Fruit fly (Drosophila melanogaster) whole organism, embryonic: Measurements from ENCODE around the gene alpha-Est7.

Experiments
- ATbp ChIP-seq: fragments of 200-800 bp; sonication (Bioruptor generic); optimal IDR thresholded peaks from 2 replicates; lab custom pipeline; 2017; ENCODE audit warnings: missing biosample characterization, mild to moderate bottlenecking, missing genetic modification characterization, missing genetic modification reagents
- Bdp1 ChIP-seq: fragments of 200-800 bp; sonication (Bioruptor generic); optimal IDR thresholded peaks from 3 replicates; lab custom pipeline; 2016; ENCODE audit warnings: missing biosample characterization, missing genetic modification characterization
- CG10431 ChIP-seq: fragments of 200-800 bp; sonication (Bioruptor generic); optimal IDR thresholded peaks from 3 replicates; lab custom pipeline; 2018; ENCODE audit warnings: missing biosample characterization, mild to moderate bottlenecking, missing genetic modification characterization
- CG11398 ChIP-seq: fragments of 200-800 bp; sonication (Bioruptor generic); optimal IDR thresholded peaks from 2 replicates; lab custom pipeline; 2016; ENCODE audit warnings: missing biosample characterization, missing genetic modification characterization
- CG12769 ChIP-seq: fragments of 200-800 bp; sonication (Bioruptor generic); optimal IDR thresholded peaks from 2 replicates; lab custom pipeline; 2019; ENCODE audit warnings: missing biosample characterization, mild to moderate bottlenecking, missing genetic modification characterization, moderate library complexity
- CG13624 ChIP-seq: fragments of 200-800 bp; sonication (Bioruptor generic); optimal IDR thresholded peaks from 2 replicates; lab custom pipeline; 2016; ENCODE audit warnings: missing biosample characterization, missing genetic modification characterization
- CG14441 ChIP-seq: fragments of 200-800 bp; sonication (Bioruptor generic); IDR thresholded peaks from 2 replicates; pipeline ENCODE4 v1.3.6; 2022; ENCODE audit warnings: missing biosample characterization, missing genetic modification characterization
- CG15696 ChIP-seq: fragments of 200-800 bp; sonication (Bioruptor generic); optimal IDR thresholded peaks from 2 replicates; lab custom pipeline; 2019; ENCODE audit warnings: missing biosample characterization, mild to moderate bottlenecking, missing genetic modification characterization, moderate library complexity
- CG16779 ChIP-seq: fragments of 200-800 bp; sonication (Bioruptor generic); IDR thresholded peaks from 2 replicates; pipeline ENCODE4 v1.3.6; 2022; ENCODE audit warnings: missing biosample characterization, missing genetic modification characterization
- CG17186 ChIP-seq: fragments of 200-800 bp; sonication (Bioruptor generic); optimal IDR thresholded peaks from 3 replicates; lab custom pipeline; 2017; ENCODE audit warnings: missing biosample characterization, missing genetic modification reagents, missing genetic modification characterization
- CG32772 ChIP-seq: fragments of 200-800 bp; sonication (Bioruptor generic); IDR thresholded peaks from 2 replicates; pipeline ENCODE4 v1.3.6; 2022; ENCODE audit warnings: missing biosample characterization, missing genetic modification characterization
- CG3281 ChIP-seq: fragments of 200-800 bp; sonication (Bioruptor generic); optimal IDR thresholded peaks from 3 replicates; lab custom pipeline; 2017; ENCODE audit warnings: missing biosample characterization, mild to moderate bottlenecking, missing genetic modification characterization
- CG6175 ChIP-seq: fragments of 200-800 bp; sonication (Bioruptor generic); IDR thresholded peaks from 3 replicates; pipeline ENCODE4 v1.3.6; 2022; ENCODE audit warnings: missing biosample characterization, missing genetic modification characterization
- CG8944 ChIP-seq: fragments of 200-800 bp; sonication (Bioruptor generic); optimal IDR thresholded peaks from 3 replicates; lab custom pipeline; 2016; ENCODE audit warnings: missing biosample characterization, missing genetic modification characterization
- CG9932 ChIP-seq: fragments of 200-800 bp; sonication (Bioruptor generic); IDR thresholded peaks from 2 replicates; pipeline ENCODE4 v1.3.6; 2022; ENCODE audit warnings: missing biosample characterization, missing genetic modification characterization
- Dip3 ChIP-seq: fragments of 200-800 bp; sonication (Bioruptor generic); optimal IDR thresholded peaks from 3 replicates; lab custom pipeline; 2016; ENCODE audit warnings: missing biosample characterization, missing genetic modification characterization
- Drgx ChIP-seq: fragments of 200-800 bp; sonication (Bioruptor generic); IDR thresholded peaks from 2 replicates; pipeline ENCODE4 v1.3.6; 2022; ENCODE audit warnings: missing biosample characterization, missing genetic modification characterization
- Ets65A ChIP-seq: fragments of 200-800 bp; sonication (Bioruptor generic); peaks from one replicate; lab custom pipeline; 2016; ENCODE audit warnings: missing biosample characterization, missing genetic modification characterization
- H2.0 ChIP-seq: fragments of 200-800 bp; sonication (Bioruptor generic); IDR thresholded peaks from 2 replicates; pipeline ENCODE4 v1.3.6; 2022; ENCODE audit warnings: missing biosample characterization, missing genetic modification characterization
- Hand ChIP-seq: fragments of 200-800 bp; sonication (Bioruptor generic); optimal IDR thresholded peaks from 2 replicates; lab custom pipeline; 2017; ENCODE audit warnings: mild to moderate bottlenecking, missing biosample characterization, missing genetic modification reagents, missing genetic modification characterization
- HmgZ ChIP-seq: fragments of 200-800 bp; sonication (Bioruptor generic); optimal IDR thresholded peaks from 2 replicates; lab custom pipeline; 2018; ENCODE audit warnings: missing biosample characterization, mild to moderate bottlenecking, missing genetic modification characterization
- Hr39 ChIP-seq: fragments of >200 bp; optimal IDR thresholded peaks from 2 replicates; lab custom pipeline; 2017
- Kr ChIP-seq: fragments of 200-800 bp; sonication (Bioruptor generic); optimal IDR thresholded peaks from 2 replicates; lab custom pipeline; 2017; ENCODE audit warnings: missing biosample characterization, mild to moderate bottlenecking, missing genetic modification characterization
- Lhr ChIP-seq: fragments of 200-800 bp; sonication (Bioruptor generic); optimal IDR thresholded peaks from 3 replicates; lab custom pipeline; 2017; ENCODE audit warnings: mild to moderate bottlenecking, missing biosample characterization, missing genetic modification reagents, missing genetic modification characterization
- Max ChIP-seq: fragments of 200-800 bp; sonication (Bioruptor generic); optimal IDR thresholded peaks from 2 replicates; lab custom pipeline; 2016; ENCODE audit warnings: missing biosample characterization, mild to moderate bottlenecking, missing genetic modification characterization
- NC2α ChIP-seq: fragments of 200-800 bp; sonication (Bioruptor generic); optimal IDR thresholded peaks from 2 replicates; lab custom pipeline; 2016; ENCODE audit warnings: missing biosample characterization, missing genetic modification characterization
- NC2β ChIP-seq: fragments of 200-800 bp; sonication (Bioruptor generic); optimal IDR thresholded peaks from 2 replicates; lab custom pipeline; 2016; ENCODE audit warnings: missing biosample characterization, missing genetic modification characterization
- Opbp ChIP-seq: fragments of 200-800 bp; sonication (Bioruptor generic); IDR thresholded peaks from 3 replicates; pipeline ENCODE4 v1.3.6; 2022; ENCODE audit warnings: missing biosample characterization, missing genetic modification characterization; ENCODE audit not compliant: partially characterized antibody
- Rfx ChIP-seq: fragments of 200-800 bp; sonication (Bioruptor generic); IDR thresholded peaks from 2 replicates; pipeline ENCODE4 v1.3.6; 2022; ENCODE audit warnings: missing biosample characterization, missing genetic modification characterization
- Taf1 ChIP-seq: fragments of 200-800 bp; sonication (Bioruptor generic); IDR thresholded peaks from 2 replicates; pipeline ENCODE4 v1.3.6; 2022; ENCODE audit warnings: missing biosample characterization, missing genetic modification characterization
- Trl ChIP-seq, 3 experiments: fragments of >200 bp in 2 of 3; fragments of 200-800 bp in 1 of 3; sonication (Bioruptor generic) in 1 of 3; optimal IDR thresholded peaks; 2 replicates in 1 of 3; 3 replicates in 2 of 3; lab custom pipeline; 2016 to 2017; ENCODE audit warnings: missing biosample characterization in 1 of 3, missing genetic modification characterization in 1 of 3
- Vsx1 ChIP-seq: fragments of 200-800 bp; sonication (Bioruptor generic); optimal IDR thresholded peaks from 2 replicates; lab custom pipeline; 2017; ENCODE audit warnings: missing biosample characterization, mild to moderate bottlenecking, missing genetic modification characterization, missing genetic modification reagents
- bcd ChIP-seq: fragments of 200-800 bp; sonication (Bioruptor generic); optimal IDR thresholded peaks from 2 replicates; lab custom pipeline; 2017; ENCODE audit warnings: missing biosample characterization, mild to moderate bottlenecking, missing genetic modification characterization
- dm ChIP-seq: fragments of 200-800 bp; sonication (Bioruptor generic); optimal IDR thresholded peaks from 3 replicates; lab custom pipeline; 2016; ENCODE audit warnings: missing biosample characterization, missing genetic modification characterization
- emc ChIP-seq: fragments of 200-800 bp; sonication (Bioruptor generic); optimal IDR thresholded peaks from 2 replicates; lab custom pipeline; 2016; ENCODE audit warnings: missing biosample characterization, missing genetic modification characterization
- ftz-f1 ChIP-seq: fragments of 200-800 bp; sonication (Bioruptor generic); optimal IDR thresholded peaks from 2 replicates; lab custom pipeline; 2016; ENCODE audit warnings: missing biosample characterization, missing genetic modification characterization
- grau ChIP-seq: fragments of 200-800 bp; optimal IDR thresholded peaks from 3 replicates; lab custom pipeline; 2019; ENCODE audit warnings: missing biosample characterization, mild to moderate bottlenecking, missing genetic modification characterization, moderate library complexity
- grn ChIP-seq: fragments of 200-800 bp; sonication (Bioruptor generic); optimal IDR thresholded peaks from 3 replicates; lab custom pipeline; 2017; ENCODE audit warnings: missing biosample characterization, missing genetic modification characterization
- hbn ChIP-seq: fragments of 200-800 bp; sonication (Bioruptor generic); IDR thresholded peaks from 2 replicates; pipeline ENCODE4 v1.3.6; 2022; ENCODE audit warnings: missing biosample characterization, missing genetic modification characterization; ENCODE audit not compliant: partially characterized antibody
- hkb ChIP-seq, 2 experiments: fragments of 200-800 bp in 1 of 2; fragments of >200 bp in 1 of 2; sonication (Bioruptor generic) in 1 of 2; IDR thresholded peaks in 1 of 2; optimal IDR thresholded peaks in 1 of 2; 2 replicates each; pipeline versions ENCODE4 v1.3.6 to Lab custom; 2017 to 2022; ENCODE audit warnings: missing biosample characterization in 1 of 2, missing genetic modification characterization in 1 of 2
- mirr ChIP-seq: fragments of 200-800 bp; sonication (Bioruptor generic); optimal IDR thresholded peaks from 3 replicates; lab custom pipeline; 2018; ENCODE audit warnings: missing biosample characterization, mild to moderate bottlenecking, missing genetic modification characterization
- odd ChIP-seq: fragments of 200-800 bp; sonication (Bioruptor generic); optimal IDR thresholded peaks from 2 replicates; lab custom pipeline; 2017; ENCODE audit warnings: missing biosample characterization, mild to moderate bottlenecking, missing genetic modification characterization
- pan ChIP-seq, 4 experiments: fragments of >200 bp in 3 of 4; fragments of 200-800 bp in 1 of 4; sonication (Bioruptor generic) in 1 of 4; optimal IDR thresholded peaks in 3 of 4; IDR thresholded peaks in 1 of 4; 2 replicates each; pipeline versions ENCODE4 v1.3.6 to Lab custom; 2017 to 2022; ENCODE audit warnings: missing biosample characterization in 2 of 4, missing genetic modification characterization in 2 of 4, mixed read lengths in 1 of 4
- scrt ChIP-seq: fragments of 200-800 bp; sonication (Bioruptor generic); optimal IDR thresholded peaks from 2 replicates; lab custom pipeline; 2018; ENCODE audit warnings: missing biosample characterization, mild to moderate bottlenecking, missing genetic modification characterization, moderate library complexity
- sd ChIP-seq: fragments of 200-800 bp; sonication (Bioruptor generic); optimal IDR thresholded peaks from 3 replicates; lab custom pipeline; 2018; ENCODE audit warnings: missing biosample characterization, mild to moderate bottlenecking, missing genetic modification characterization, moderate library complexity
- shn ChIP-seq: fragments of 200-800 bp; sonication (Bioruptor generic); optimal IDR thresholded peaks from 3 replicates; lab custom pipeline; 2016; ENCODE audit warnings: missing biosample characterization, missing genetic modification characterization
- so ChIP-seq: fragments of 200-800 bp; sonication (Bioruptor generic); IDR thresholded peaks from 3 replicates; pipeline ENCODE4 v1.3.6; 2022; ENCODE audit warnings: missing biosample characterization, missing genetic modification characterization
- tll ChIP-seq, 2 experiments: fragments of 200-800 bp in 1 of 2; fragments of >200 bp in 1 of 2; sonication (Bioruptor generic) in 1 of 2; optimal IDR thresholded peaks; 2 replicates each; lab custom pipeline; 2017 to 2019; ENCODE audit warnings: missing biosample characterization in 2 of 2, missing genetic modification characterization in 2 of 2, mild to moderate bottlenecking in 1 of 2, moderate library complexity in 1 of 2

Gene alpha-Est7

dm6 chr3R:7506314-7506988, 17.1 kb downstream of the alpha-Est7 start (continued):
- TF ChIP-seq so (peak; percentile 69; the same call in 2 of the 3 replicates), hbn (GFP tag; lab: Robert Waterston, UW) (no peak), hkb (optimal IDR thresholded peaks at IDR 0.05; lab: Kevin White, UChicago) (no peak), hkb (GFP tag; IDR thresholded peaks at IDR 0.05; lab: Robert Waterston, UW) (peak; percentile 64), sd (peak; percentile 77), HmgZ (tag; lab: Kevin White, UChicago) (peak; percentile 93), scrt (GFP tag; lab: Kevin White, UChicago) (peak; percentile 85), NC2α (GFP tag; lab: Kevin White, UChicago) (peak; percentile 30), CG10431 (GFP tag; lab: Kevin White, UChicago) (no peak), dm (GFP tag; lab: Kevin White, UChicago) (peak; percentile 69), CG32772 (GFP tag; lab: Robert Waterston, UW) (peak; percentile 59; the same call in 1 of the 2 replicates), CG6175 (GFP tag; lab: Robert Waterston, UW) (peak; percentile 85), grau (tag; lab: Kevin White, UChicago) (peak; percentile 87), Trl (optimal IDR thresholded peaks at IDR 0.05; lab: Kevin White, UChicago) (peak in 1 of 2 experiments; percentile 47), Trl (GFP tag; optimal IDR thresholded peaks at IDR 0.05; lab: Kevin White, UChicago) (peak; percentile 88), ATbp (GFP tag; lab: Kevin White, UChicago) (no peak), Vsx1 (GFP tag; lab: Kevin White, UChicago) (peak; percentile 40), CG8944 (GFP tag; lab: Kevin White, UChicago) (peak; percentile 77), Taf1 (GFP tag; lab: Robert Waterston, UW) (peak; percentile 84), shn (peak; percentile 79), CG13624 (peak; percentile 96), CG15696 (peak; percentile 27), Max (GFP tag; lab: Kevin White, UChicago) (peak; percentile 82), H2.0 (GFP tag; lab: Robert Waterston, UW) (peak; percentile 63), CG17186 (GFP tag; lab: Kevin White, UChicago) (no peak), grn (GFP tag; lab: Kevin White, UChicago) (peak; percentile 23), ftz-f1 (GFP tag; lab: Kevin White, UChicago) (peak; percentile 88), CG3281 (GFP tag; lab: Kevin White, UChicago) (peak; percentile 93), tll (GFP tag; optimal IDR thresholded peaks at IDR 0.05; lab: Kevin White, UChicago) (no peak), CG16779 (peak; percentile 87), Lhr (no peak), CG9932 (peak; percentile 92), Kr (GFP tag; lab: Kevin White, UChicago) (no peak), Rfx (GFP tag; lab: Robert Waterston, UW) (peak; percentile 96), NC2β (peak; percentile 34), pan (optimal IDR thresholded peaks at IDR 0.05; lab: Kevin White, UChicago) (no peak), pan (GFP tag; optimal IDR thresholded peaks at IDR 0.05 in 1 of 2, IDR thresholded peaks at IDR 0.05 in 1 of 2) (peak in 1 of 2 experiments; percentile 83), emc (peak; percentile 85), bcd (GFP tag; lab: Kevin White, UChicago) (peak; percentile 84), Hand (GFP tag; lab: Kevin White, UChicago) (peak; percentile 71), Opbp (GFP tag; lab: Robert Waterston, UW) (no peak), Hr39 (lab: Kevin White, UChicago) (no peak), Ets65A (peak; percentile 98), CG14441 (GFP tag; lab: Robert Waterston, UW) (peak; percentile 81), Drgx (GFP tag; lab: Robert Waterston, UW) (no peak; the same call in 1 of the 2 replicates), odd (GFP tag; lab: Kevin White, UChicago) (peak; percentile 55), CG12769 (tag; lab: Kevin White, UChicago) (peak; percentile 97), mirr (GFP tag; lab: Kevin White, UChicago) (peak; percentile 56), CG11398 (GFP tag; lab: Kevin White, UChicago) (peak; percentile 73), Bdp1 (GFP tag; lab: Kevin White, UChicago) (peak; percentile 70), Dip3 (peak; percentile 93)
